Worm (Caenorhabditis elegans) whole organism, L2 larva: ENCODE data around the gene srg-1.

ENCODE experiments used
- C34F6.9 ChIP-seq: fragments of 150-350 bp; optimal IDR thresholded peaks from 2 replicates; lab custom pipeline; 2014; ENCODE audit warnings: missing biosample characterization, missing genetic modification characterization
- F13H6.1 ChIP-seq: sonication (generic microtip); optimal IDR thresholded peaks from 2 replicates; lab custom pipeline; 2016; ENCODE audit warnings: missing genetic modification characterization, missing compliant biosample characterization
- R02D3.7 ChIP-seq: fragments of 150-350 bp; optimal IDR thresholded peaks from 2 replicates; lab custom pipeline; 2014; ENCODE audit warnings: missing biosample characterization, missing genetic modification characterization
- Y55F3AM.14 ChIP-seq: fragments of 200-800 bp; sonication (Bioruptor generic); optimal IDR thresholded peaks from 2 replicates; lab custom pipeline; 2018; ENCODE audit warnings: mild to moderate bottlenecking, missing genetic modification characterization, missing compliant biosample characterization
- ZK546.5 ChIP-seq: sonication (generic microtip); optimal IDR thresholded peaks from 2 replicates; lab custom pipeline; 2017; ENCODE audit warnings: missing biosample characterization, missing genetic modification characterization
- alr-1 ChIP-seq: fragments of 150-350 bp; optimal IDR thresholded peaks from 2 replicates; lab custom pipeline; 2014; ENCODE audit warnings: missing biosample characterization, missing genetic modification characterization
- aly-2 ChIP-seq: fragments of 150-350 bp; optimal IDR thresholded peaks from 2 replicates; lab custom pipeline; 2014; ENCODE audit warnings: missing biosample characterization, missing genetic modification characterization
- ama-1 ChIP-seq: fragments of 150-350 bp; optimal IDR thresholded peaks from 2 replicates; lab custom pipeline; 2018; ENCODE audit warnings: inconsistent platforms
- blmp-1 ChIP-seq: sonication (generic microtip); optimal IDR thresholded peaks from 2 replicates; lab custom pipeline; 2017; ENCODE audit warnings: missing genetic modification characterization, mild to moderate bottlenecking, missing compliant biosample characterization, antibody characterized with exemption, moderate library complexity; ENCODE audit not compliant: insufficient read depth
- ceh-16 ChIP-seq: fragments of 150-350 bp; optimal IDR thresholded peaks from 2 replicates; lab custom pipeline; 2014; ENCODE audit warnings: missing biosample characterization, missing genetic modification characterization
- ceh-82 ChIP-seq: fragments of 150-350 bp; optimal IDR thresholded peaks from 2 replicates; lab custom pipeline; 2014; ENCODE audit warnings: missing biosample characterization, missing genetic modification characterization
- crh-2 ChIP-seq: sonication (generic microtip); optimal IDR thresholded peaks from 2 replicates; lab custom pipeline; 2017; ENCODE audit warnings: missing biosample characterization, missing genetic modification characterization
- dmd-4 ChIP-seq: sonication (generic microtip); optimal IDR thresholded peaks from 2 replicates; lab custom pipeline; 2017; ENCODE audit warnings: missing biosample characterization, missing genetic modification characterization
- egl-27 ChIP-seq: sonication (generic microtip); optimal IDR thresholded peaks from 3 replicates; lab custom pipeline; 2017; ENCODE audit warnings: missing biosample characterization, missing genetic modification reagents, missing genetic modification characterization
- elt-1 ChIP-seq: fragments of 150-350 bp; optimal IDR thresholded peaks from 2 replicates; lab custom pipeline; 2014; ENCODE audit warnings: missing biosample characterization, missing genetic modification characterization
- elt-3 ChIP-seq: sonication (generic microtip); optimal IDR thresholded peaks from 2 replicates; lab custom pipeline; 2017; ENCODE audit warnings: missing biosample characterization, missing genetic modification characterization
- fos-1 ChIP-seq: fragments of 150-350 bp; optimal IDR thresholded peaks from 2 replicates; lab custom pipeline; 2014; ENCODE audit warnings: missing biosample characterization, missing genetic modification characterization
- gmeb-1 ChIP-seq: fragments of 150-350 bp; optimal IDR thresholded peaks from 2 replicates; lab custom pipeline; 2014; ENCODE audit warnings: missing biosample characterization, missing genetic modification characterization
- lin-11 ChIP-seq: fragments of 150-350 bp; sonication (generic microtip); optimal IDR thresholded peaks from 2 replicates; lab custom pipeline; 2014; ENCODE audit warnings: missing biosample characterization, missing genetic modification characterization, inconsistent platforms, mixed read lengths
- lin-13 ChIP-seq: fragments of 150-350 bp; optimal IDR thresholded peaks from 2 replicates; lab custom pipeline; 2014; ENCODE audit warnings: missing biosample characterization, missing genetic modification reagents, missing genetic modification characterization
- lin-39 ChIP-seq: fragments of 150-350 bp; optimal IDR thresholded peaks from 2 replicates; lab custom pipeline; 2014; ENCODE audit warnings: missing biosample characterization, missing genetic modification reagents, missing genetic modification characterization
- lsy-2 ChIP-seq, 2 experiments: fragments of 150-350 bp in 1 of 2; sonication (generic microtip) in 1 of 2; optimal IDR thresholded peaks; 2 replicates each; lab custom pipeline; 2014 to 2017; ENCODE audit warnings: missing biosample characterization in 2 of 2, missing genetic modification characterization in 2 of 2
- mab-5 ChIP-seq: fragments of 150-350 bp; optimal IDR thresholded peaks from 2 replicates; lab custom pipeline; 2014; ENCODE audit warnings: missing biosample characterization, missing genetic modification characterization
- mbf-1 ChIP-seq: sonication (generic microtip); optimal IDR thresholded peaks from 2 replicates; lab custom pipeline; 2017; ENCODE audit warnings: missing biosample characterization, missing genetic modification characterization
- mdl-1 ChIP-seq, 2 experiments: fragments of 150-350 bp in 1 of 2; sonication (generic microtip) in 1 of 2; optimal IDR thresholded peaks; 2 replicates each; lab custom pipeline; 2017; ENCODE audit warnings: missing biosample characterization in 2 of 2, missing genetic modification characterization in 2 of 2
- nhr-10 ChIP-seq: sonication (generic microtip); optimal IDR thresholded peaks from 2 replicates; lab custom pipeline; 2017; ENCODE audit warnings: missing biosample characterization, missing genetic modification characterization
- nhr-11 ChIP-seq: fragments of 150-350 bp; optimal IDR thresholded peaks from 2 replicates; lab custom pipeline; 2014; ENCODE audit warnings: missing biosample characterization, missing genetic modification characterization
- nhr-12 ChIP-seq: fragments of 150-350 bp; optimal IDR thresholded peaks from 2 replicates; lab custom pipeline; 2014; ENCODE audit warnings: missing biosample characterization, missing genetic modification characterization
- nhr-129 ChIP-seq: fragments of 150-350 bp; optimal IDR thresholded peaks from 2 replicates; lab custom pipeline; 2014; ENCODE audit warnings: missing biosample characterization, missing genetic modification characterization
- nhr-21 ChIP-seq: fragments of 150-350 bp; optimal IDR thresholded peaks from 2 replicates; lab custom pipeline; 2014; ENCODE audit warnings: missing biosample characterization, missing genetic modification characterization
- nhr-23 ChIP-seq: fragments of 150-350 bp; optimal IDR thresholded peaks from 2 replicates; lab custom pipeline; 2014; ENCODE audit warnings: missing biosample characterization, missing genetic modification reagents, missing genetic modification characterization
- nhr-237 ChIP-seq: fragments of 150-350 bp; optimal IDR thresholded peaks from 2 replicates; lab custom pipeline; 2014; ENCODE audit warnings: missing biosample characterization, missing genetic modification characterization
- nhr-25 ChIP-seq: fragments of 150-350 bp; sonication (generic microtip); optimal IDR thresholded peaks from 3 replicates; lab custom pipeline; 2014; ENCODE audit warnings: missing biosample characterization, missing genetic modification characterization
- nhr-6 ChIP-seq: fragments of 150-350 bp; optimal IDR thresholded peaks from 2 replicates; lab custom pipeline; 2014; ENCODE audit warnings: missing biosample characterization, missing genetic modification characterization
- nhr-77 ChIP-seq: fragments of 150-350 bp; optimal IDR thresholded peaks from 2 replicates; lab custom pipeline; 2014; ENCODE audit warnings: missing biosample characterization, missing genetic modification characterization
- peb-1 ChIP-seq: fragments of 150-350 bp; optimal IDR thresholded peaks from 2 replicates; lab custom pipeline; 2014; ENCODE audit warnings: missing biosample characterization, missing genetic modification characterization
- sem-4 ChIP-seq: fragments of 150-350 bp; optimal IDR thresholded peaks from 2 replicates; lab custom pipeline; 2014; ENCODE audit warnings: missing biosample characterization, missing genetic modification reagents, missing genetic modification characterization
- skn-1 ChIP-seq: sonication (generic microtip); optimal IDR thresholded peaks from 2 replicates; lab custom pipeline; 2017; ENCODE audit warnings: missing biosample characterization, missing genetic modification characterization
- sma-3 ChIP-seq: sonication (generic microtip); optimal IDR thresholded peaks from 2 replicates; lab custom pipeline; 2016; ENCODE audit warnings: missing genetic modification reagents, missing genetic modification characterization, missing compliant biosample characterization
- sma-9 ChIP-seq, 2 experiments: fragments of 150-350 bp in 1 of 2; sonication (generic microtip) in 1 of 2; optimal IDR thresholded peaks; 2 replicates each; lab custom pipeline; 2014 to 2016; ENCODE audit warnings: missing genetic modification characterization in 2 of 2, mild to moderate bottlenecking in 1 of 2, missing biosample characterization in 1 of 2, missing compliant biosample characterization in 1 of 2, missing genetic modification reagents in 1 of 2, moderate library complexity in 1 of 2
- snpc-4 ChIP-seq: fragments of 150-350 bp; optimal IDR thresholded peaks from 2 replicates; lab custom pipeline; 2014; ENCODE audit warnings: missing biosample characterization, missing genetic modification characterization
- unc-39 ChIP-seq: fragments of 150-350 bp; optimal IDR thresholded peaks from 2 replicates; lab custom pipeline; 2014; ENCODE audit warnings: missing biosample characterization, missing genetic modification characterization
- unc-55 ChIP-seq: fragments of 150-350 bp; sonication (generic microtip); optimal IDR thresholded peaks from 3 replicates; lab custom pipeline; 2014; ENCODE audit warnings: missing biosample characterization, missing genetic modification reagents, missing genetic modification characterization
- unc-62 ChIP-seq: fragments of 150-350 bp; optimal IDR thresholded peaks from 2 replicates; lab custom pipeline; 2014; ENCODE audit warnings: missing biosample characterization, missing genetic modification reagents, missing genetic modification characterization
- zag-1 ChIP-seq: fragments of 150-350 bp; optimal IDR thresholded peaks from 2 replicates; lab custom pipeline; 2014; ENCODE audit warnings: missing biosample characterization, missing genetic modification characterization
- ztf-1 ChIP-seq: fragments of 200-800 bp; sonication (Bioruptor generic); conservative IDR thresholded peaks from 2 replicates; pipeline ENCODE4 v1.3.6; 2022; ENCODE audit warnings: missing genetic modification characterization, missing compliant biosample characterization
- ztf-11 ChIP-seq: sonication (generic microtip); optimal IDR thresholded peaks from 2 replicates; lab custom pipeline; 2017; ENCODE audit warnings: missing biosample characterization, missing genetic modification characterization
- ztf-4 ChIP-seq: fragments of 150-350 bp; optimal IDR thresholded peaks from 2 replicates; lab custom pipeline; 2014; ENCODE audit warnings: missing biosample characterization, missing genetic modification characterization

Gene srg-1

ce11 chrIII:6283024-6283423 is 24.9 kb upstream of the srg-1 start:
- TF ChIP-seq sem-4 (tag; lab: Kevin White, UChicago) (no peak), gmeb-1 (tag; lab: Kevin White, UChicago) (no peak)

DNA sequence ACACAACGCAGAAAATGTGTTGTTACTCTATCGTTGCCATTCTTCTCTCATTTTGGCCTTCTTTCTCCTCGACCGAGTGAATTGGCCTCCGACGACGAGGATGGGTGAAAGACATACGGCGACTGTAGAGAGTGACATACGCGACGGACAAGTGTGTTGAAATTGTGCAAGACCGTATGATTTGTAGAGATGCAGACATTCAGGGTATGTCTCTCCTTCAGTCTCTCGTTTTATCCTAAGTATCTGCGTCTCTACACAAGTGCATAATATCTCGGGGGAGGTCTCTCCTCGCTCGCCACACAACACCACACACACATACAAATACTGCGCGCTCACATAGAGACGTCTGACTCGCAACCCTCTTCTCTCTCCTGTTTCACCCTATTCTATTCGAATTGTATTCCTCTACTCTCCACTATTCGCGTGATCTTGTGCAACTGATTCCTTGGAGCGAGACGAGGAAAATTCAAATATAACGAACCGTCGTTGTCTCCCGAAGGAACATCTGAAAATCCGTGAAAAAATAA is 22.0 kb upstream of the srg-1 start, which contains the start of gene hmg-1.2:
hmg-1.2 (plus strand) TSS at position 311 of the 527 bp plus-strand sequence.
- TF ChIP-seq nhr-12 (tag; lab: Kevin White, UChicago), result no peak
- peak; percentile 76 for TF ChIP-seq blmp-1
- no peak for TF ChIP-seq elt-1 (tag; lab: Kevin White, UChicago)
- no peak for TF ChIP-seq aly-2 (tag; lab: Kevin White, UChicago)
- no peak for TF ChIP-seq nhr-237 (tag; lab: Kevin White, UChicago)
- TF ChIP-seq fos-1, result peak; percentile 68
- TF ChIP-seq sma-3 (GFP tag; lab: Kevin White, UChicago), result peak; percentile 74
- no peak for TF ChIP-seq ztf-1 (GFP tag; lab: Robert Waterston, UW)
- TF ChIP-seq gmeb-1 (tag; lab: Kevin White, UChicago), result peak; percentile 60
- peak; percentile 35 for TF ChIP-seq alr-1 (tag; lab: Kevin White, UChicago)
- peak; percentile 43 for TF ChIP-seq lin-11
- TF ChIP-seq nhr-25 (tag; lab: Kevin White, UChicago), result peak; percentile 83
- peak; percentile 55 for TF ChIP-seq dmd-4 (tag; lab: Kevin White, UChicago)
- TF ChIP-seq nhr-77 (tag; lab: Kevin White, UChicago), result no peak
- TF ChIP-seq ceh-82 (tag; lab: Kevin White, UChicago), result no peak
- TF ChIP-seq mab-5 (tag; lab: Kevin White, UChicago), result peak; percentile 43
- no peak for TF ChIP-seq elt-3 (tag; lab: Kevin White, UChicago)
- peak; percentile 95 for TF ChIP-seq F13H6.1 (tag; lab: Kevin White, UChicago)
- no peak for TF ChIP-seq unc-39 (tag; lab: Kevin White, UChicago)
- peak; percentile 65 for TF ChIP-seq sem-4 (tag; lab: Kevin White, UChicago)
- peak; percentile 87 for TF ChIP-seq nhr-6 (tag; lab: Kevin White, UChicago)
- peak; percentile 27 to 83 for TF ChIP-seq lsy-2 (tag; optimal IDR thresholded peaks at IDR 0.05; lab: Kevin White, UChicago)
- TF ChIP-seq skn-1, result no peak
- TF ChIP-seq lin-13, result peak; percentile 54
- TF ChIP-seq Y55F3AM.14 (GFP tag; lab: Kevin White, UChicago), result peak; percentile 67
- TF ChIP-seq nhr-129 (tag; lab: Kevin White, UChicago), result peak; percentile 93
- no peak for TF ChIP-seq lin-39 (tag; lab: Kevin White, UChicago)
- peak; percentile 54 to 75 for TF ChIP-seq mdl-1 (tag; optimal IDR thresholded peaks at IDR 0.05; lab: Kevin White, UChicago)
- peak; percentile 92 for TF ChIP-seq sma-9 (GFP tag; optimal IDR thresholded peaks at IDR 0.05; lab: Kevin White, UChicago)
- TF ChIP-seq sma-9 (tag; optimal IDR thresholded peaks at IDR 0.05; lab: Kevin White, UChicago), result no peak
- peak; percentile 88 for TF ChIP-seq egl-27 (tag; lab: Kevin White, UChicago)
- TF ChIP-seq unc-55 (GFP tag; lab: Kevin White, UChicago), result peak; percentile 82
- peak; percentile 44 for TF ChIP-seq unc-62 (GFP tag; lab: Kevin White, UChicago)
- no peak for TF ChIP-seq nhr-10 (tag; lab: Kevin White, UChicago)
- peak; percentile 83 for TF ChIP-seq C34F6.9 (tag; lab: Kevin White, UChicago)
- TF ChIP-seq nhr-23 (tag; lab: Kevin White, UChicago), result no peak
- TF ChIP-seq ztf-11 (tag; lab: Kevin White, UChicago), result no peak
- peak; percentile 66 for TF ChIP-seq snpc-4 (tag; lab: Kevin White, UChicago)
- TF ChIP-seq crh-2 (tag; lab: Kevin White, UChicago), result peak; percentile 83
- TF ChIP-seq ceh-16 (tag; lab: Kevin White, UChicago), result peak; percentile 64
- peak; percentile 73 for TF ChIP-seq ztf-4 (tag; lab: Kevin White, UChicago)
- TF ChIP-seq peb-1, result no peak
- TF ChIP-seq zag-1 (tag; lab: Kevin White, UChicago), result peak; percentile 52
- TF ChIP-seq nhr-11 (tag; lab: Kevin White, UChicago), result no peak
- peak; percentile 5 for TF ChIP-seq ZK546.5
- TF ChIP-seq ama-1, result no peak
- TF ChIP-seq R02D3.7 (tag; lab: Kevin White, UChicago), result no peak
- peak; percentile 89 for TF ChIP-seq nhr-21 (tag; lab: Kevin White, UChicago)
- TF ChIP-seq mbf-1 (tag; lab: Kevin White, UChicago), result no peak
